Worm (Caenorhabditis elegans) whole organism, L4/young adult: Measurements from ENCODE around the gene F15E6.5.

Experiments
- W03F9.2 ChIP-seq: fragments of 150-350 bp; optimal IDR thresholded peaks from 2 replicates; lab custom pipeline; 2014; ENCODE audit warnings: missing biosample characterization, missing genetic modification characterization
- dao-5 ChIP-seq: sonication (generic microtip); optimal IDR thresholded peaks from 2 replicates; lab custom pipeline; 2016; ENCODE audit warnings: missing genotype, missing genetic modification characterization, moderate library complexity, missing compliant biosample characterization
- him-1 ChIP-seq: sonication (generic microtip); optimal IDR thresholded peaks from 2 replicates; lab custom pipeline; 2016; ENCODE audit warnings: missing genotype, missing genetic modification reagents, missing genetic modification characterization, missing compliant biosample characterization

Gene F15E6.5

ce11 chrIV:4307227-4307946, 18.0 kb downstream of the F15E6.5 start, which contains the start of gene set-9:
Gene set-9, plus strand, starts transcription at chrIV:4307896.
- TF ChIP-seq dao-5 (tag; lab: Kevin White, UChicago) = no peak
- TF ChIP-seq W03F9.2 (tag; lab: Kevin White, UChicago) = no peak
- TF ChIP-seq him-1 = no peak

ce11 chrIV:4316813-4317408, 27.5 kb downstream of the F15E6.5 start, which contains the start of gene Y24D9B.1:
Gene Y24D9B.1, plus strand, starts transcription at chrIV:4317358.
- TF ChIP-seq dao-5 (tag; lab: Kevin White, UChicago) (no peak), W03F9.2 (tag; lab: Kevin White, UChicago) (no peak), him-1 (no peak)

- no peak for TF ChIP-seq him-1
- no peak for TF ChIP-seq dao-5 (tag; lab: Kevin White, UChicago)
- TF ChIP-seq W03F9.2 (tag; lab: Kevin White, UChicago) = no peak
These were observed 28.3 kb downstream of the F15E6.5 start for ce11 chrIV:4317638-4318037.

- no peak for TF ChIP-seq W03F9.2 (tag; lab: Kevin White, UChicago)
- no peak for TF ChIP-seq him-1
- TF ChIP-seq dao-5 (tag; lab: Kevin White, UChicago) = no peak
These were observed 28.7 kb downstream of the F15E6.5 start for ce11 chrIV:4318056-4318455.

- TF ChIP-seq him-1 = no peak
- no peak for TF ChIP-seq dao-5 (tag; lab: Kevin White, UChicago)
- no peak for TF ChIP-seq W03F9.2 (tag; lab: Kevin White, UChicago)
These were observed 30.1 kb downstream of the F15E6.5 start for ce11 chrIV:4319473-4319872.

ce11 chrIV:4326445-4326844, 37.1 kb downstream of the F15E6.5 start, which contains the start of gene trpl-2:
Gene trpl-2, plus strand, starts transcription at chrIV:4326654.
- TF ChIP-seq him-1 (no peak), W03F9.2 (tag; lab: Kevin White, UChicago) (no peak), dao-5 (tag; lab: Kevin White, UChicago) (no peak)

ce11 chrIV:4336139-4336851, 46.9 kb downstream of the F15E6.5 start, which contains the start of the genes W03B1.3 and oac-51:
Gene W03B1.3, minus strand, starts transcription at chrIV:4336239.
Gene oac-51, plus strand, starts transcription at chrIV:4336801.
- TF ChIP-seq W03F9.2 (tag; lab: Kevin White, UChicago) (no peak), dao-5 (tag; lab: Kevin White, UChicago) (no peak), him-1 (no peak)

ce11 chrIV:4338217-4338616, 48.9 kb downstream of the F15E6.5 start:
- TF ChIP-seq him-1 = no peak
- no peak for TF ChIP-seq W03F9.2 (tag; lab: Kevin White, UChicago)
- TF ChIP-seq dao-5 (tag; lab: Kevin White, UChicago) = no peak
